Worm (Caenorhabditis elegans): ENCODE results near the gene H12D21.5.

The H12D21.5 gene

DNA sequence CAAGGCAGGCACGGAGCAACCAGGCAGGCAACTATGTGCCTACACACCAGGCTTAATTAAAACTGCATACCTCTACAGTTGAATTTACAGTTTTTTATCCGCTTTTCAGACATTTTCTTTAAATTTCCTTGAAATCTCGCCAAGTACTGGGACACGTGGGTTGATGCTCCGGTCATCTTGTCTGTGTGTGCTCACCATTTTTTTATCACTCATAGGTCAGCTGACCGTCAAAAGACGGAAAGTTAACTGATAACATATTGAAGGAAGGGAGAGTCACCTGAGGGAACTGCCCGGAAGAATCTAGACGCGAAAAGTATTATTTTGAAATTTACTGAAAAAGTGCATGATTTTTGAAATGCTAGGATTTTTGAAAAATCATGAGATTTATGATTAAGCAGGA, 43.3 kb upstream of the H12D21.5 start (continued):
- no peak for TF ChIP-seq nhr-90 (tag; optimal IDR thresholded peaks at IDR 0.05; ENCODE audit: poor library complexity)
- no peak for TF ChIP-seq fkh-4 (tag; optimal IDR thresholded peaks at IDR 0.05; ENCODE audit: borderline replicate concordance)
- TF ChIP-seq egl-13 (tag; optimal IDR thresholded peaks at IDR 0.05) = no peak
- no peak for TF ChIP-seq nhr-47 (tag; optimal IDR thresholded peaks at IDR 0.05)
- TF ChIP-seq efl-1 (optimal IDR thresholded peaks at IDR 0.05) = no peak
- TF ChIP-seq efl-1 (GFP tag; optimal IDR thresholded peaks at IDR 0.05 in 1 of 2) = peak in 1 of 2 experiments; percentile 85
- TF ChIP-seq aha-1 (tag; optimal IDR thresholded peaks at IDR 0.05) = no peak
- peak in 1 of 3 experiments; percentile 18 for TF ChIP-seq dpl-1 (GFP tag; optimal IDR thresholded peaks at IDR 0.05)
- TF ChIP-seq hpl-2 (GFP tag; optimal IDR thresholded peaks at IDR 0.05) = no peak
- TF ChIP-seq snpc-4 (tag; optimal IDR thresholded peaks at IDR 0.05) = no peak
- no peak for TF ChIP-seq F16B12.6 (tag; optimal IDR thresholded peaks at IDR 0.05)
- no peak for TF ChIP-seq unc-98 (GFP tag; IDR thresholded peaks at IDR 0.05)
- no peak for TF ChIP-seq fkh-8 (tag; optimal IDR thresholded peaks at IDR 0.05)
- TF ChIP-seq swsn-7 (tag; optimal IDR thresholded peaks at IDR 0.05) = no peak
- no peak for TF ChIP-seq nhr-85 (tag)
- peak; percentile 5 for TF ChIP-seq sup-37 (GFP tag; optimal IDR thresholded peaks at IDR 0.05)
- TF ChIP-seq ceh-82 (tag; optimal IDR thresholded peaks at IDR 0.05) = no peak
- peak; percentile 64 for TF ChIP-seq pqm-1 (tag; optimal IDR thresholded peaks at IDR 0.05)
- no peak for TF ChIP-seq nhr-77 (tag; optimal IDR thresholded peaks at IDR 0.05)
- peak; percentile 26 for TF ChIP-seq lin-13 (GFP tag; optimal IDR thresholded peaks at IDR 0.05)
- no peak for TF ChIP-seq snu-23 (GFP tag; optimal IDR thresholded peaks at IDR 0.05)
- TF ChIP-seq unc-86 (tag; optimal IDR thresholded peaks at IDR 0.05) = no peak
- TF ChIP-seq ama-1 (optimal IDR thresholded peaks at IDR 0.05) = peak; percentile 51
- peak; percentile 50 for TF ChIP-seq nhr-19 (GFP tag; conservative IDR thresholded peaks at IDR 0.05)
- TF ChIP-seq fkh-10 (GFP tag; optimal IDR thresholded peaks at IDR 0.05) = no peak
- TF ChIP-seq C04F5.9 (tag; optimal IDR thresholded peaks at IDR 0.05) = no peak
- TF ChIP-seq unc-130 (tag; optimal IDR thresholded peaks at IDR 0.05) = no peak
- no peak for TF ChIP-seq zag-1 (tag; optimal IDR thresholded peaks at IDR 0.05)
- TF ChIP-seq xbp-1 (tag; optimal IDR thresholded peaks at IDR 0.05) = no peak
- TF ChIP-seq lin-39 (tag; optimal IDR thresholded peaks at IDR 0.05) = no peak
- peak; percentile 67 for TF ChIP-seq nhr-71 (tag; optimal IDR thresholded peaks at IDR 0.05)
- TF ChIP-seq nhr-76 (tag; optimal IDR thresholded peaks at IDR 0.05) = no peak
- TF ChIP-seq lir-3 (tag; optimal IDR thresholded peaks at IDR 0.05; ENCODE audit: poor library complexity) = no peak
- TF ChIP-seq pax-3 (tag; optimal IDR thresholded peaks at IDR 0.05) = no peak
- no peak for TF ChIP-seq isw-1 (GFP tag; IDR thresholded peaks at IDR 0.05)
- TF ChIP-seq lin-14 (GFP tag; optimal IDR thresholded peaks at IDR 0.05) = peak; percentile 10
- no peak for TF ChIP-seq vab-15 (tag; optimal IDR thresholded peaks at IDR 0.05)
- no peak for TF ChIP-seq mep-1 (tag; optimal IDR thresholded peaks at IDR 0.05)
- TF ChIP-seq ceh-63 (GFP tag; optimal IDR thresholded peaks at IDR 0.05) = no peak
- no peak for TF ChIP-seq sox-4 (tag; optimal IDR thresholded peaks at IDR 0.05)
- TF ChIP-seq sptf-1 (tag; optimal IDR thresholded peaks at IDR 0.05) = no peak
- TF ChIP-seq lin-15B (tag; optimal IDR thresholded peaks at IDR 0.05) = no peak
- TF ChIP-seq ceh-90 (tag; optimal IDR thresholded peaks at IDR 0.05) = no peak
- TF ChIP-seq ztf-4 (tag; optimal IDR thresholded peaks at IDR 0.05) = no peak
- TF ChIP-seq lsy-2 (tag; optimal IDR thresholded peaks at IDR 0.05) = peak in 1 of 2 experiments; percentile 47
- TF ChIP-seq irx-1 (tag; optimal IDR thresholded peaks at IDR 0.05) = no peak
- peak; percentile 3 for TF ChIP-seq C16A3.4 (tag; optimal IDR thresholded peaks at IDR 0.05)
- no peak for TF ChIP-seq tbx-2 (tag; optimal IDR thresholded peaks at IDR 0.05)
- no peak for TF ChIP-seq C34B4.2 (tag; optimal IDR thresholded peaks at IDR 0.05)
- TF ChIP-seq hlh-17 (GFP tag; optimal IDR thresholded peaks at IDR 0.05; ENCODE audit: borderline replicate concordance) = no peak
- TF ChIP-seq unc-62 (GFP tag; optimal IDR thresholded peaks at IDR 0.05) = no peak
- TF ChIP-seq pag-3 (tag; optimal IDR thresholded peaks at IDR 0.05; ENCODE audit: borderline replicate concordance, insufficient read depth) = no peak
- peak; percentile 58 for TF ChIP-seq rnt-1 (tag; optimal IDR thresholded peaks at IDR 0.05)
- TF ChIP-seq nhr-237 (tag; optimal IDR thresholded peaks at IDR 0.05) = no peak

Measured in whole organism, L1 larva.